Worm (Caenorhabditis elegans) whole organism, dauer: Measurements from ENCODE around the gene F49F1.17.
"Not testable (repeated sequence)": the region's sequence is repeated elsewhere in the genome, so short reads cannot be mapped to it uniquely, and the experiment has no call there.

Experiments
- unc-62 ChIP-seq: sonication (generic microtip); optimal IDR thresholded peaks from 2 replicates; lab custom pipeline; 2017; ENCODE audit warnings: missing biosample characterization, missing genetic modification reagents, missing genetic modification characterization

Gene F49F1.17

ce11 chrIV:4142986-4143385, 7.3 kb upstream of the F49F1.17 start, which contains the start of gene F49F1.12:
Gene F49F1.12 (minus strand): TSS chrIV:4143086.
- TF ChIP-seq unc-62 (GFP tag; lab: Kevin White, UChicago), result not testable (repeated sequence)

ce11 chrIV:4141311-4141710, 5.7 kb upstream of the F49F1.17 start, which contains the start of gene F49F1.11:
Gene F49F1.11 (minus strand): TSS chrIV:4141411.
- no peak for TF ChIP-seq unc-62 (GFP tag; lab: Kevin White, UChicago)

- TF ChIP-seq unc-62 (GFP tag; lab: Kevin White, UChicago), result no peak
Observed at ce11 chrIV:4140265-4140664, 4.6 kb upstream of the F49F1.17 start, which contains the start of gene F49F1.18. Gene F49F1.18 (minus strand): TSS chrIV:4140365.

- no peak for TF ChIP-seq unc-62 (GFP tag; lab: Kevin White, UChicago)
Observed at ce11 chrIV:4139022-4139421, 3.4 kb upstream of the F49F1.17 start, which contains the start of gene F49F1.10. Gene F49F1.10 (minus strand): TSS chrIV:4139122.

ce11 chrIV:4137472-4137871, 1.8 kb upstream of the F49F1.17 start, which contains the start of gene F49F1.9:
Gene F49F1.9 (minus strand): TSS chrIV:4137572.
- TF ChIP-seq unc-62 (GFP tag; lab: Kevin White, UChicago), result no peak

ce11 chrIV:4125657-4126056, 10.0 kb downstream of the F49F1.17 start, which contains the start of gene F49F1.7:
Gene F49F1.7 (minus strand): TSS chrIV:4125757.
- not testable (repeated sequence) for TF ChIP-seq unc-62 (GFP tag; lab: Kevin White, UChicago)

- no peak for TF ChIP-seq unc-62 (GFP tag; lab: Kevin White, UChicago)
Observed at ce11 chrIV:4123083-4123482, 12.6 kb downstream of the F49F1.17 start, which contains the start of gene mul-1. Gene mul-1 (minus strand): TSS chrIV:4123166.

ce11 chrIV:4121055-4121454, 14.6 kb downstream of the F49F1.17 start:
- TF ChIP-seq unc-62 (GFP tag; lab: Kevin White, UChicago), result no peak

- no peak for TF ChIP-seq unc-62 (GFP tag; lab: Kevin White, UChicago)
Observed at ce11 chrIV:4120263-4120662, 15.4 kb downstream of the F49F1.17 start, which contains the start of gene F49F1.5. Gene F49F1.5 (minus strand): TSS chrIV:4120415.

ce11 chrIV:4117432-4117831, 18.2 kb downstream of the F49F1.17 start, which contains the start of gene drd-50:
Gene drd-50 (plus strand): TSS chrIV:4117732.
- TF ChIP-seq unc-62 (GFP tag; lab: Kevin White, UChicago), result no peak

ce11 chrIV:4115634-4116033, 20.0 kb downstream of the F49F1.17 start, which contains the start of the genes F49F1.4 and F49F1.2:
Gene F49F1.4 (minus strand): TSS chrIV:4115734.
Gene F49F1.2 (plus strand): TSS chrIV:4115943.
- TF ChIP-seq unc-62 (GFP tag; lab: Kevin White, UChicago), result no peak

ce11 chrIV:4114526-4114925, 21.1 kb downstream of the F49F1.17 start, which contains the start of gene F49F1.15:
Gene F49F1.15 (minus strand): TSS chrIV:4114626.
- no peak for TF ChIP-seq unc-62 (GFP tag; lab: Kevin White, UChicago)

- TF ChIP-seq unc-62 (GFP tag; lab: Kevin White, UChicago), result no peak
Observed at ce11 chrIV:4112387-4112786, 23.3 kb downstream of the F49F1.17 start, which contains the start of gene F49F1.14. Gene F49F1.14 (minus strand): TSS chrIV:4112487.

- TF ChIP-seq unc-62 (GFP tag; lab: Kevin White, UChicago), result no peak
Observed at ce11 chrIV:4108767-4109166, 26.9 kb downstream of the F49F1.17 start, which contains the start of gene C35B1.7. Gene C35B1.7 (plus strand): TSS chrIV:4109067.

- TF ChIP-seq unc-62 (GFP tag; lab: Kevin White, UChicago), result no peak
Observed at ce11 chrIV:4102720-4103119, 32.9 kb downstream of the F49F1.17 start, which contains the start of gene ubc-1. Gene ubc-1 (plus strand): TSS chrIV:4103020.

- TF ChIP-seq unc-62 (GFP tag; lab: Kevin White, UChicago), result no peak
Observed at ce11 chrIV:4099773-4100172, 35.9 kb downstream of the F49F1.17 start.

ce11 chrIV:4096940-4097339, 38.7 kb downstream of the F49F1.17 start:
- no peak for TF ChIP-seq unc-62 (GFP tag; lab: Kevin White, UChicago)
